Worm (Caenorhabditis elegans) whole organism, late embryonic: Measurements from ENCODE around the gene F54D8.6.

ENCODE experiments used
- C08G9.2 ChIP-seq: sonication (generic microtip); optimal IDR thresholded peaks from 2 replicates; lab custom pipeline; 2016; ENCODE audit warnings: mild to moderate bottlenecking, missing genetic modification characterization, moderate library complexity, missing compliant biosample characterization
- C38D4.7 ChIP-seq: fragments of 200-800 bp; sonication (Bioruptor generic); optimal IDR thresholded peaks from 2 replicates; lab custom pipeline; 2018; ENCODE audit warnings: mild to moderate bottlenecking, missing genetic modification characterization, moderate library complexity, missing compliant biosample characterization
- F13H6.1 ChIP-seq: sonication (generic microtip); optimal IDR thresholded peaks from 2 replicates; lab custom pipeline; 2016; ENCODE audit warnings: missing genetic modification characterization, missing compliant biosample characterization
- T23F11.4 ChIP-seq: fragments of 200-800 bp; sonication (Bioruptor generic); optimal IDR thresholded peaks from 2 replicates; lab custom pipeline; 2018; ENCODE audit warnings: mild to moderate bottlenecking, missing genetic modification characterization, missing compliant biosample characterization
- Y22D7AL.16 ChIP-seq: sonication (generic microtip); optimal IDR thresholded peaks from 2 replicates; lab custom pipeline; 2016; ENCODE audit warnings: missing genetic modification characterization, missing compliant biosample characterization
- ahr-1 ChIP-seq: sonication (generic microtip); optimal IDR thresholded peaks from 2 replicates; lab custom pipeline; 2016; ENCODE audit warnings: missing genetic modification characterization, missing compliant biosample characterization
- ceh-14 ChIP-seq: sonication (generic microtip); optimal IDR thresholded peaks from 2 replicates; lab custom pipeline; 2016; ENCODE audit warnings: missing genotype, missing genetic modification characterization, missing compliant biosample characterization
- ceh-18 ChIP-seq: sonication (generic microtip); optimal IDR thresholded peaks from 2 replicates; lab custom pipeline; 2016; ENCODE audit warnings: missing genetic modification characterization, missing compliant biosample characterization
- ceh-2 ChIP-seq: sonication (generic microtip); optimal IDR thresholded peaks from 2 replicates; lab custom pipeline; 2016; ENCODE audit warnings: missing genotype, missing genetic modification characterization, missing compliant biosample characterization
- ceh-22 ChIP-seq: sonication (generic microtip); optimal IDR thresholded peaks from 2 replicates; lab custom pipeline; 2017; ENCODE audit warnings: missing biosample characterization, missing genetic modification characterization
- ceh-24 ChIP-seq: sonication (generic microtip); optimal IDR thresholded peaks from 2 replicates; lab custom pipeline; 2016; ENCODE audit warnings: mild to moderate bottlenecking, missing genetic modification characterization, missing compliant biosample characterization
- ceh-30 ChIP-seq: fragments of 150-350 bp; optimal IDR thresholded peaks from 2 replicates; lab custom pipeline; 2014; ENCODE audit warnings: missing biosample characterization, missing genetic modification characterization
- ceh-34 ChIP-seq: sonication (generic microtip); optimal IDR thresholded peaks from 2 replicates; lab custom pipeline; 2016; ENCODE audit warnings: mild to moderate bottlenecking, missing genetic modification characterization, missing compliant biosample characterization
- ceh-48 ChIP-seq: sonication (generic microtip); optimal IDR thresholded peaks from 2 replicates; lab custom pipeline; 2016; ENCODE audit warnings: missing genetic modification characterization, inconsistent platforms, missing compliant biosample characterization
- ceh-9 ChIP-seq: sonication (generic microtip); optimal IDR thresholded peaks from 2 replicates; lab custom pipeline; 2016; ENCODE audit warnings: mild to moderate bottlenecking, missing genetic modification characterization, inconsistent platforms, missing compliant biosample characterization
- dmd-4 ChIP-seq: sonication (generic microtip); optimal IDR thresholded peaks from 2 replicates; lab custom pipeline; 2016; ENCODE audit warnings: borderline replicate concordance, missing genetic modification characterization, missing compliant biosample characterization
- elt-2 ChIP-seq: sonication (generic microtip); optimal IDR thresholded peaks from 2 replicates; lab custom pipeline; 2016; ENCODE audit warnings: missing genetic modification reagents, missing genetic modification characterization, missing compliant biosample characterization
- elt-4 ChIP-seq: sonication (generic microtip); optimal IDR thresholded peaks from 2 replicates; lab custom pipeline; 2016; ENCODE audit warnings: missing genetic modification characterization, missing compliant biosample characterization
- ets-4 ChIP-seq: sonication (generic microtip); optimal IDR thresholded peaks from 2 replicates; lab custom pipeline; 2016; ENCODE audit warnings: missing genetic modification characterization, missing compliant biosample characterization
- eyg-1 ChIP-seq: sonication (generic microtip); optimal IDR thresholded peaks from 2 replicates; lab custom pipeline; 2016; ENCODE audit warnings: missing genotype, missing genetic modification characterization, missing compliant biosample characterization
- fax-1 ChIP-seq: sonication (generic microtip); optimal IDR thresholded peaks from 2 replicates; lab custom pipeline; 2016; ENCODE audit warnings: missing genotype, missing genetic modification characterization, missing compliant biosample characterization
- hlh-13 ChIP-seq: fragments of 200-800 bp; sonication (Bioruptor generic); optimal IDR thresholded peaks from 2 replicates; lab custom pipeline; 2018; ENCODE audit warnings: mild to moderate bottlenecking, missing genetic modification characterization, missing compliant biosample characterization
- hlh-15 ChIP-seq: sonication (generic microtip); optimal IDR thresholded peaks from 2 replicates; lab custom pipeline; 2016; ENCODE audit warnings: missing genetic modification characterization, missing compliant biosample characterization
- hlh-30 ChIP-seq: sonication (generic microtip); optimal IDR thresholded peaks from 2 replicates; lab custom pipeline; 2017; ENCODE audit warnings: antibody characterized with exemption, missing genetic modification characterization, missing compliant biosample characterization; ENCODE audit not compliant: insufficient read depth
- lim-6 ChIP-seq: sonication (generic microtip); optimal IDR thresholded peaks from 2 replicates; lab custom pipeline; 2016; ENCODE audit warnings: missing genetic modification characterization, missing compliant biosample characterization
- lin-11 ChIP-seq: fragments of 200-800 bp; sonication (Bioruptor generic); optimal IDR thresholded peaks from 2 replicates; lab custom pipeline; 2018; ENCODE audit warnings: mild to moderate bottlenecking, missing genetic modification characterization, missing compliant biosample characterization
- madf-2 ChIP-seq: sonication (generic microtip); optimal IDR thresholded peaks from 2 replicates; lab custom pipeline; 2017; ENCODE audit warnings: missing genetic modification characterization, missing compliant biosample characterization
- mec-3 ChIP-seq: sonication (generic microtip); optimal IDR thresholded peaks from 2 replicates; lab custom pipeline; 2016; ENCODE audit warnings: borderline replicate concordance, missing genetic modification characterization, missing compliant biosample characterization
- nfya-1 ChIP-seq: sonication (generic microtip); optimal IDR thresholded peaks from 2 replicates; lab custom pipeline; 2017; ENCODE audit warnings: missing genetic modification characterization, mild to moderate bottlenecking, missing compliant biosample characterization, antibody characterized with exemption, moderate library complexity
- odd-2 ChIP-seq: sonication (generic microtip); optimal IDR thresholded peaks from 2 replicates; lab custom pipeline; 2017; ENCODE audit warnings: antibody characterized with exemption, mild to moderate bottlenecking, missing genetic modification characterization, missing compliant biosample characterization
- pag-3 ChIP-seq: sonication (generic microtip); optimal IDR thresholded peaks from 2 replicates; lab custom pipeline; 2016; ENCODE audit warnings: missing compliant biosample characterization, missing genetic modification characterization, borderline replicate concordance
- pat-9 ChIP-seq: fragments of 200-800 bp; sonication (Bioruptor generic); optimal IDR thresholded peaks from 2 replicates; lab custom pipeline; 2018; ENCODE audit warnings: mild to moderate bottlenecking, missing genetic modification characterization, moderate library complexity, missing compliant biosample characterization
- pax-1 ChIP-seq: fragments of 150-350 bp; optimal IDR thresholded peaks from 2 replicates; lab custom pipeline; 2014; ENCODE audit warnings: missing biosample characterization, missing genetic modification characterization
- pha-2 ChIP-seq: sonication (generic microtip); optimal IDR thresholded peaks from 2 replicates; lab custom pipeline; 2017; ENCODE audit warnings: mild to moderate bottlenecking, missing genetic modification characterization, missing compliant biosample characterization
- pha-4 ChIP-seq: fragments of 150-350 bp; optimal IDR thresholded peaks from 2 replicates; lab custom pipeline; 2018; ENCODE audit warnings: missing biosample characterization, missing genetic modification reagents, missing genetic modification characterization
- pqm-1 ChIP-seq: sonication (generic microtip); optimal IDR thresholded peaks from 2 replicates; lab custom pipeline; 2016; ENCODE audit warnings: missing genetic modification characterization, missing compliant biosample characterization
- ref-2 ChIP-seq: sonication (generic microtip); optimal IDR thresholded peaks from 2 replicates; lab custom pipeline; 2016; ENCODE audit warnings: missing genetic modification characterization, missing compliant biosample characterization
- rnt-1 ChIP-seq: sonication (generic microtip); optimal IDR thresholded peaks from 2 replicates; lab custom pipeline; 2016; ENCODE audit warnings: missing genetic modification characterization, missing compliant biosample characterization
- sdc-2 ChIP-seq: sonication (generic microtip); optimal IDR thresholded peaks from 2 replicates; lab custom pipeline; 2016; ENCODE audit warnings: missing genotype, missing genetic modification characterization, missing compliant biosample characterization
- sox-2 ChIP-seq: fragments of 200-800 bp; sonication (Bioruptor generic); IDR thresholded peaks from 2 replicates; pipeline ENCODE4 v1.3.6; 2022; ENCODE audit warnings: missing genetic modification reagents, missing genetic modification characterization, missing compliant biosample characterization
- syd-9 ChIP-seq: sonication (generic microtip); optimal IDR thresholded peaks from 2 replicates; lab custom pipeline; 2016; ENCODE audit warnings: mild to moderate bottlenecking, missing genetic modification characterization, moderate library complexity, missing compliant biosample characterization
- tbx-2 ChIP-seq: sonication (generic microtip); optimal IDR thresholded peaks from 2 replicates; lab custom pipeline; 2016; ENCODE audit warnings: missing genetic modification characterization, missing compliant biosample characterization
- tbx-7 ChIP-seq: sonication (generic microtip); optimal IDR thresholded peaks from 2 replicates; lab custom pipeline; 2016; ENCODE audit warnings: missing genotype, missing genetic modification characterization, missing compliant biosample characterization
- ttx-3 ChIP-seq: sonication (generic microtip); optimal IDR thresholded peaks from 2 replicates; lab custom pipeline; 2016; ENCODE audit warnings: missing genetic modification reagents, missing genetic modification characterization, missing compliant biosample characterization
- unc-3 ChIP-seq, 2 experiments: fragments of 200-800 bp in 1 of 2; sonication (Bioruptor generic) in 1 of 2; sonication (generic microtip) in 1 of 2; conservative IDR thresholded peaks in 1 of 2; optimal IDR thresholded peaks in 1 of 2; 2 replicates each; pipeline versions ENCODE4 v1.3.6 to Lab custom; 2016 to 2022; ENCODE audit warnings: missing compliant biosample characterization in 2 of 2, missing genetic modification characterization in 2 of 2, missing genetic modification reagents in 1 of 2
- unc-42 ChIP-seq: sonication (generic microtip); optimal IDR thresholded peaks from 2 replicates; lab custom pipeline; 2016; ENCODE audit warnings: missing genotype, missing genetic modification characterization, missing compliant biosample characterization
- unc-55 ChIP-seq: sonication (generic microtip); optimal IDR thresholded peaks from 2 replicates; lab custom pipeline; 2017; ENCODE audit warnings: missing biosample characterization, missing genetic modification reagents, missing genetic modification characterization
- unc-86 ChIP-seq: sonication (generic microtip); optimal IDR thresholded peaks from 2 replicates; lab custom pipeline; 2016; ENCODE audit warnings: missing genetic modification characterization, missing compliant biosample characterization
- zip-5 ChIP-seq: sonication (generic microtip); optimal IDR thresholded peaks from 2 replicates; lab custom pipeline; 2016; ENCODE audit warnings: missing genetic modification characterization, missing compliant biosample characterization
- ztf-16 ChIP-seq: sonication (generic microtip); optimal IDR thresholded peaks from 2 replicates; lab custom pipeline; 2017; ENCODE audit warnings: missing genetic modification characterization, missing compliant biosample characterization

Gene F54D8.6

DNA sequence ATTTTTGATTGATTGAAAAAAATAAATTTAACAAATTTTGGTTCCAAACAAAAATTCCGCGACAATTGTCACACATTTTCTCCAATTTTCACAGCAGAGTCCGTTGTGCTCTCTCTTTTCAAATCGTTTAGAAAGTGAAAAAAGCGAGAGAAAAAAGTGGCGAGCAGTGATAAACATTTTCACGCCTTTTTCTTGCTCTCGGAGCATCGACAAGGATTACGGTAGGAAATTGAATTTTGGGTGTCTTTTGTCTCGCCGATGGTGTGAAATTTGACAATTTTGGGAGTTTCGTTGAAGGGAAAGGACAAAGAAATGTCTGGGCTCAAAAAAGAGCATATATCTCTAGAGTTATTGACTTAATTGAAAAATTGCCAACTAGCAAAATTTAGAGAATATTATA is 31.7 kb downstream of the F54D8.6 start:
- TF ChIP-seq pqm-1: no peak
- TF ChIP-seq tbx-2 (tag; lab: Kevin White, UChicago): peak; percentile 88
- no peak for TF ChIP-seq ahr-1 (tag; lab: Kevin White, UChicago)

DNA sequence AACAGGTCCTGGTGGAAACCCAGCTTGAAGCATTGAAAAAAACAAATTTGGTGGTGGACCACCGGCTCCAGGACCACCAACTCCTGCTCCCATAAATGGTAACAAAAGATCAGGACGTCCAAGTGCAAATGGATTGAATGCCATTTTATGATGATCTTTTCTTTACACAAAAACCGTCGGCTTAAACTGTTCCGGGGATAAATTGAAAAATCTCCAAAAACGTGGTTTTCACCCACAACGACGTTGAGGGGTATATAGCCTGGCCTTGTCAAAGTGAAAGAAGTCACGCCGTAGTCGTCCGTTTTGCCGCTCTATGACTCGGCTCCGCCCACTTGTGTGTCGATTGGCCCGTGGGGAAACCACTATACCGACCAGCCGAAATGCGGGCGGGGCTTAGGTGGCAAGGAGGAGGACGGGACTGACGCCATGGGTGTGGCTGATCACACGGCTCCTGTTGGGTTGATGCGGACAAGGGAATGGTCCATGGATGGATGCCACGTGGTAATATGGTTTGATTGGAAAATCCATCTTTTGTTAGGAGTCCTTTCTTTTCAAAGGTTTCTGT is 33.3 kb downstream of the F54D8.6 start, which contains the start of gene tbx-2:
TSS of gene tbx-2 (minus strand) at position 264 of the 565 bp plus-strand sequence.
- TF ChIP-seq ahr-1 (tag; lab: Kevin White, UChicago) (no peak), unc-42 (tag; lab: Kevin White, UChicago) (no peak), F13H6.1 (peak; percentile 6), hlh-13 (no peak), unc-55 (GFP tag; lab: Kevin White, UChicago) (no peak), nfya-1 (tag; lab: Kevin White, UChicago) (peak; percentile 86), elt-4 (no peak), zip-5 (tag; lab: Kevin White, UChicago) (no peak), ceh-24 (no peak), madf-2 (tag; lab: Kevin White, UChicago) (no peak), ttx-3 (tag; lab: Kevin White, UChicago) (no peak), hlh-30 (tag; lab: Kevin White, UChicago) (peak; percentile 5), ceh-9 (tag; lab: Kevin White, UChicago) (no peak), tbx-7 (no peak), ref-2 (tag; lab: Kevin White, UChicago) (peak; percentile 48), C38D4.7 (GFP tag; lab: Kevin White, UChicago) (no peak), eyg-1 (tag; lab: Kevin White, UChicago) (no peak), T23F11.4 (GFP tag; lab: Kevin White, UChicago) (no peak), mec-3 (tag; lab: Kevin White, UChicago) (no peak), ceh-18 (tag; lab: Kevin White, UChicago) (peak; percentile 14), lin-11 (tag; lab: Kevin White, UChicago) (no peak), unc-3 (GFP tag; conservative IDR thresholded peaks at IDR 0.05; lab: Robert Waterston, UW) (no peak), unc-3 (tag; optimal IDR thresholded peaks at IDR 0.05; lab: Kevin White, UChicago) (no peak), ceh-14 (tag; lab: Kevin White, UChicago) (no peak), hlh-15 (no peak), ceh-22 (no peak), Y22D7AL.16 (no peak), syd-9 (tag; lab: Kevin White, UChicago) (peak; percentile 8), sdc-2 (tag; lab: Kevin White, UChicago) (peak; percentile 36), fax-1 (no peak), ceh-2 (tag; lab: Kevin White, UChicago) (no peak), ceh-30 (tag; lab: Kevin White, UChicago) (no peak), pax-1 (tag; lab: Kevin White, UChicago) (no peak), pha-2 (tag; lab: Kevin White, UChicago) (no peak), unc-86 (tag; lab: Kevin White, UChicago) (no peak), pqm-1 (no peak), tbx-2 (tag; lab: Kevin White, UChicago) (peak; percentile 99), C08G9.2 (no peak), ceh-48 (tag; lab: Kevin White, UChicago) (no peak), ets-4 (tag; lab: Kevin White, UChicago) (peak; percentile 38), sox-2 (GFP tag; lab: Robert Waterston, UW) (no peak), pat-9 (tag; lab: Kevin White, UChicago) (no peak), elt-2 (tag; lab: Kevin White, UChicago) (no peak), pag-3 (tag; lab: Kevin White, UChicago) (no peak), ceh-34 (tag; lab: Kevin White, UChicago) (peak; percentile 44), ztf-16 (tag; lab: Kevin White, UChicago) (no peak), lim-6 (no peak), odd-2 (tag; lab: Kevin White, UChicago) (no peak), dmd-4 (no peak), pha-4 (tag; lab: Kevin White, UChicago) (no peak), rnt-1 (tag; lab: Kevin White, UChicago) (no peak)
